Worm (Caenorhabditis elegans) whole organism, L3 larva: ENCODE measurements around the gene sft-1.

ENCODE experiments used
- ZK546.5 ChIP-seq: sonication (generic microtip); optimal IDR thresholded peaks from 2 replicates; lab custom pipeline; 2017; ENCODE audit warnings: missing biosample characterization, missing genetic modification characterization
- ceh-82 ChIP-seq: fragments of 150-350 bp; optimal IDR thresholded peaks from 2 replicates; lab custom pipeline; 2014; ENCODE audit warnings: missing biosample characterization, missing genetic modification characterization
- fkh-10 ChIP-seq: sonication (generic microtip); optimal IDR thresholded peaks from 2 replicates; lab custom pipeline; 2017; ENCODE audit warnings: missing biosample characterization, missing genetic modification reagents, missing genetic modification characterization
- mdl-1 ChIP-seq: fragments of 150-350 bp; optimal IDR thresholded peaks from 2 replicates; lab custom pipeline; 2014; ENCODE audit warnings: missing biosample characterization, missing genetic modification characterization
- nhr-237 ChIP-seq: fragments of 150-350 bp; optimal IDR thresholded peaks from 2 replicates; lab custom pipeline; 2014; ENCODE audit warnings: missing biosample characterization, missing genetic modification characterization
- unc-39 ChIP-seq: sonication (generic microtip); optimal IDR thresholded peaks from 4 replicates; lab custom pipeline; 2017; ENCODE audit warnings: missing biosample characterization, missing genetic modification characterization
- ztf-11 ChIP-seq: fragments of 150-350 bp; optimal IDR thresholded peaks from 2 replicates; lab custom pipeline; 2014; ENCODE audit warnings: missing biosample characterization, missing genetic modification characterization

ce11 chrIII:3138087-3138486, 51.6 kb downstream of the sft-1 start:
- no peak for TF ChIP-seq unc-39 (tag; lab: Kevin White, UChicago)
- no peak for TF ChIP-seq fkh-10 (GFP tag; lab: Kevin White, UChicago)
- no peak for TF ChIP-seq ztf-11 (tag; lab: Kevin White, UChicago)
- TF ChIP-seq nhr-237 = no peak
- TF ChIP-seq ceh-82 (tag; lab: Kevin White, UChicago) = no peak
- TF ChIP-seq mdl-1 (tag; lab: Kevin White, UChicago) = no peak
- no peak for TF ChIP-seq ZK546.5 (tag; lab: Kevin White, UChicago)
